Worm (Caenorhabditis elegans): ENCODE results near the gene C14C10.5.
A peak's percentile ranks its signal among the peaks of the same experiment; 100 is the strongest.

C14C10.5 gene

DNA sequence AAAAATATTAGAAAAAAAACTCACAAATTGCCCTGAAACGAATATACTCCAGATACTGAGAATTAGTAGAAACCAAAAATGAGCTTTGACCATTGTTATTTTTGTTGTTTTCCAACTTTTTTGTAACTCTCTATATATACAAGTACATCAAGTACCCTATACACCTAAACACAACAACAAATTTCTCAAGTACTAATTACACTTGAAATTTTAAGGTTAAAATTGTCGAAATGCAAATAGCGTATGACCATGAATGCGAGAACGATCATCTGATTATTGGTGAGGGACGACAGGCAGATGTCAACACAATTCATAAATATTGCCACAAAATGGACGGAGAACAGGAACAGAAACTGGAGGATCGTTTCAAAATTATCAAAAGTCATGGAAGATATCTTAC, 24.4 kb downstream of the C14C10.5 start, which contains the start of gene F56H9.9:
Gene F56H9.9 (minus strand): TSS at position 101 of the 400 bp plus-strand sequence.
- TF ChIP-seq lin-13 (tag; optimal IDR thresholded peaks at IDR 0.05): no peak
- no peak for TF ChIP-seq ztf-11 (tag; optimal IDR thresholded peaks at IDR 0.05)
- TF ChIP-seq mab-5 (tag; optimal IDR thresholded peaks at IDR 0.05): no peak
- no peak for TF ChIP-seq drap-1 (GFP tag; optimal IDR thresholded peaks at IDR 0.05)
- TF ChIP-seq blmp-1 (tag; optimal IDR thresholded peaks at IDR 0.05): no peak
- TF ChIP-seq pha-4 (tag; optimal IDR thresholded peaks at IDR 0.05): no peak
- no peak for TF ChIP-seq elt-1 (tag; optimal IDR thresholded peaks at IDR 0.05; ENCODE audit: borderline replicate concordance, insufficient read depth)
- TF ChIP-seq elt-3 (tag; optimal IDR thresholded peaks at IDR 0.05): no peak
- TF ChIP-seq nhr-12 (tag; optimal IDR thresholded peaks at IDR 0.05): no peak
- no peak for TF ChIP-seq sem-2 (GFP tag; optimal IDR thresholded peaks at IDR 0.05)
- TF ChIP-seq nhr-76 (tag; optimal IDR thresholded peaks at IDR 0.05): no peak
- TF ChIP-seq lsy-2 (tag; optimal IDR thresholded peaks at IDR 0.05): no peak
- no peak for TF ChIP-seq hlh-1 (tag; optimal IDR thresholded peaks at IDR 0.05)
- TF ChIP-seq lin-32 (GFP tag; optimal IDR thresholded peaks at IDR 0.05): no peak
- TF ChIP-seq nhr-2 (tag; optimal IDR thresholded peaks at IDR 0.05): no peak
- TF ChIP-seq M03D4.4 (tag; optimal IDR thresholded peaks at IDR 0.05): no peak

ce11 chrV:12629743-12630142, 29.8 kb downstream of the C14C10.5 start, which contains the start of gene F56H9.6:
Gene F56H9.6, minus strand, starts transcription at chrV:12629843.
- no peak for TF ChIP-seq nhr-76 (tag; optimal IDR thresholded peaks at IDR 0.05)
- no peak for TF ChIP-seq tbx-8 (GFP tag; optimal IDR thresholded peaks at IDR 0.05)
- TF ChIP-seq unc-120 (tag; optimal IDR thresholded peaks at IDR 0.05; ENCODE audit: poor library complexity, severe bottlenecking): no peak
- no peak for TF ChIP-seq elt-3 (tag; optimal IDR thresholded peaks at IDR 0.05)
- TF ChIP-seq zip-8 (tag; optimal IDR thresholded peaks at IDR 0.05): no peak
- no peak for TF ChIP-seq unc-39 (tag; optimal IDR thresholded peaks at IDR 0.05)
- TF ChIP-seq ceh-83 (GFP tag; optimal IDR thresholded peaks at IDR 0.05): no peak
- TF ChIP-seq ham-2 (GFP tag; optimal IDR thresholded peaks at IDR 0.05): no peak

- no peak for TF ChIP-seq flh-1 (GFP tag; optimal IDR thresholded peaks at IDR 0.05)
- TF ChIP-seq cnd-1 (tag; optimal IDR thresholded peaks at IDR 0.05): no peak
- no peak for TF ChIP-seq ces-1 (GFP tag; optimal IDR thresholded peaks at IDR 0.05)
- TF ChIP-seq nhr-2 (tag; optimal IDR thresholded peaks at IDR 0.05): no peak
- no peak for TF ChIP-seq ceh-39 (tag; optimal IDR thresholded peaks at IDR 0.05)
- TF ChIP-seq unc-62 (GFP tag; optimal IDR thresholded peaks at IDR 0.05): no peak
- no peak for TF ChIP-seq unc-120 (tag; optimal IDR thresholded peaks at IDR 0.05; ENCODE audit: poor library complexity, severe bottlenecking)
- no peak for TF ChIP-seq zip-8 (tag; optimal IDR thresholded peaks at IDR 0.05)
- no peak for TF ChIP-seq hlh-1 (tag; optimal IDR thresholded peaks at IDR 0.05)
- TF ChIP-seq lin-32 (GFP tag; optimal IDR thresholded peaks at IDR 0.05): no peak
- no peak for TF ChIP-seq nhr-237 (tag; optimal IDR thresholded peaks at IDR 0.05)
- no peak for TF ChIP-seq blmp-1 (tag; optimal IDR thresholded peaks at IDR 0.05)
- no peak for TF ChIP-seq ceh-83 (GFP tag; optimal IDR thresholded peaks at IDR 0.05)
- TF ChIP-seq sem-2 (GFP tag; optimal IDR thresholded peaks at IDR 0.05): no peak
- no peak for TF ChIP-seq mls-2 (tag; optimal IDR thresholded peaks at IDR 0.05)
- no peak for TF ChIP-seq ztf-11 (tag; optimal IDR thresholded peaks at IDR 0.05)
- TF ChIP-seq lin-13 (tag; optimal IDR thresholded peaks at IDR 0.05): no peak
- TF ChIP-seq pha-4 (tag; optimal IDR thresholded peaks at IDR 0.05): no peak
- no peak for TF ChIP-seq mep-1 (tag; optimal IDR thresholded peaks at IDR 0.05)
- no peak for TF ChIP-seq drap-1 (GFP tag; optimal IDR thresholded peaks at IDR 0.05)
Measured at ce11 chrV:12632048-12632447, 32.1 kb downstream of the C14C10.5 start, which contains the start of gene srx-113. Gene srx-113, minus strand, starts transcription at chrV:12632148.

- TF ChIP-seq flh-1 (GFP tag; optimal IDR thresholded peaks at IDR 0.05) (peak; percentile 19), M03D4.4 (tag; optimal IDR thresholded peaks at IDR 0.05) (no peak), unc-62 (GFP tag; optimal IDR thresholded peaks at IDR 0.05) (no peak)
Measured at ce11 chrV:12633046-12633445, 33.1 kb downstream of the C14C10.5 start.

- no peak for TF ChIP-seq lin-32 (GFP tag; optimal IDR thresholded peaks at IDR 0.05)
- no peak for TF ChIP-seq sptf-1 (tag; optimal IDR thresholded peaks at IDR 0.05)
- no peak for TF ChIP-seq cnd-1 (tag; optimal IDR thresholded peaks at IDR 0.05)
- TF ChIP-seq snpc-4 (tag; optimal IDR thresholded peaks at IDR 0.05): no peak
- no peak for TF ChIP-seq nhr-237 (tag; optimal IDR thresholded peaks at IDR 0.05)
- TF ChIP-seq mep-1 (tag; optimal IDR thresholded peaks at IDR 0.05): no peak
- TF ChIP-seq M03D4.4 (tag; optimal IDR thresholded peaks at IDR 0.05): no peak
- no peak for TF ChIP-seq lsy-2 (tag; optimal IDR thresholded peaks at IDR 0.05)
- TF ChIP-seq lin-13 (tag; optimal IDR thresholded peaks at IDR 0.05): no peak
- TF ChIP-seq nhr-76 (tag; optimal IDR thresholded peaks at IDR 0.05): no peak
- TF ChIP-seq ceh-43 (GFP tag; optimal IDR thresholded peaks at IDR 0.05): no peak
- no peak for TF ChIP-seq ceh-83 (GFP tag; optimal IDR thresholded peaks at IDR 0.05)
- no peak for TF ChIP-seq ztf-11 (tag; optimal IDR thresholded peaks at IDR 0.05)
- TF ChIP-seq unc-62 (GFP tag; optimal IDR thresholded peaks at IDR 0.05): no peak
- no peak for TF ChIP-seq ceh-39 (tag; optimal IDR thresholded peaks at IDR 0.05)
- TF ChIP-seq nhr-28 (tag; optimal IDR thresholded peaks at IDR 0.05): no peak
- TF ChIP-seq flh-1 (GFP tag; optimal IDR thresholded peaks at IDR 0.05): no peak
- no peak for TF ChIP-seq hlh-1 (tag; optimal IDR thresholded peaks at IDR 0.05)
- TF ChIP-seq nhr-2 (tag; optimal IDR thresholded peaks at IDR 0.05): no peak
Measured at ce11 chrV:12634050-12634449, 34.1 kb downstream of the C14C10.5 start.

Data from whole organism, mixed stage, embryonic.